Fruit fly (Drosophila melanogaster) whole organism, larva: ENCODE results near the gene Catsup.

Experiments used
- noc ChIP-seq: fragments of 200-800 bp; sonication (Bioruptor generic); optimal IDR thresholded peaks from 3 replicates; lab custom pipeline; 2019; ENCODE audit warnings: missing biosample characterization, mild to moderate bottlenecking, missing genetic modification characterization, moderate library complexity

Gene Catsup

DNA sequence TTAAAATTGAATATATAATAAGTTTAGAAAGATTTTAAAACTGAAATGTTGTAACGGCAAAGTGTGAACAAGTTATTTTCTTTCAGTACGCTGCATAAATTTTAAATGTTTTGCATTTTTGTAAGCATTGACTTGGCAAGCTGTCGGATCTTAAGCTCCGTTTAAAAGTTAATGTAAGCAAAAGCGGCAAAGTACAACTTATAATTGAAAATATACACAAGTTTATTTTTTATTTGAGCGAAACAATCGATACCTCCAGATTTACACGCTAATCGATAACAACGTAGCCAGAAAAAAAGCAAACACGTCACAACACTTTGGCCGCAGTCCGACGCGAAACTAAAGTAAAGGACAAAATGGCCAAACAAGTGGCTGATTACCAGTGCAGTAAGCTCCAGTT, at the start of gene Catsup:
TSS of gene Catsup (plus strand) at position 273 of the 400 bp plus-strand sequence.
- TF ChIP-seq noc (tag; lab: Kevin White, UChicago) = no peak

DNA sequence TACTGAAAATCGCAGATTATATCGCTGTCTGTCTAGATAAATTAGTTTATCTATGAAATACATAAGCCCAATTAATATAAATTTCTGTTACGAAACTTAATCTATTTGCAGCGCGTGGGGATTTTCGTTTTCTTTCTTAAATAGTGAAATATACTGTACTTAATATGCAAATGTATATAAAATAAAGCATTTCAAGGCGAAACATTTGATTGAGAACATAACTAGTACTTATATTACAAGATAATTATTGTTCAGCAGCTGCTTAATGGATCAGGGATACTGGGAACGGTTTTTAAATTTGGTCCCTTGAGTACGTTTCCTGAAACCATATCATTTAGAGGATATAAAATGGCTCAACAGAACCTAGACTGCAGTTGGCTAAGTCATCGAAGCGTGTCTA, 49.5 kb upstream of the Catsup start, which contains the start of gene CG46465:
TSS of gene CG46465 (plus strand) at position 301 of the 400 bp plus-strand sequence.
- TF ChIP-seq noc (tag; lab: Kevin White, UChicago) = no peak

DNA sequence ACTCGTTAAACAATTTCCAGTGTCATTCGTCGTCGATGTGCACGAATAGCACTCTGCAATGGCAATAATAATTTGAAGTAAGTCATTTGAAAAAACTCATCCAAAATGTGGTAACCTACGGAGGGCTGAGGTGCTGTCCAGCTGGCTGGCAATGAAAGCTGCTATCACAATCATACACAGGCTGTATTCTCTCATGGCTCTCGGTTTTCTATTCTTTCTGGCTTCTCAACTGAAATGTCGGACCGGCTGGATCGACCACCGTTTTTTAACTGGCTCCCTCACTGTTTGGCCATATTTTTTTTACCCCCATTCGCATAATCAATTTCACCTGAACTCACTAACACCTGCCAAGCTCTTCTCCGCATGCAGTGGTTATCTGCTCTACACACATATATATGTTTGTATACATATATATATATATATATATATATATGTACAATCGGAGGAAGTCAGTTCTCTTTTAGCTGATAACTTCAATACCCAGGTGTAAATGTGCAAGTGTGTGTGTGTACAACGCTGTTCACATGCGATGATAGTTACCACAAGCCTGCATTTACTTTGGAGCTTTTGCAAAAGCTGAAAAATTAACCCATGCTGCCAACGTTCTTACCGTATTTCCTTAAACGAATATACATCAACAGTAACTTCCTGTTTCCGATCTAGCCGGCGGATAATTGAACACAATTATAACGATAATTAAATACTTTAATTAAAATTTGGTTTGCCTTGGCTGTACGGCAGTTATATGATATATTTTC, 45.8 kb upstream of the Catsup start, which contains the start of gene CG10650:
TSS of gene CG10650 (minus strand) at position 275 of the 758 bp plus-strand sequence.
- peak; percentile 14 for TF ChIP-seq noc (tag; lab: Kevin White, UChicago)

DNA sequence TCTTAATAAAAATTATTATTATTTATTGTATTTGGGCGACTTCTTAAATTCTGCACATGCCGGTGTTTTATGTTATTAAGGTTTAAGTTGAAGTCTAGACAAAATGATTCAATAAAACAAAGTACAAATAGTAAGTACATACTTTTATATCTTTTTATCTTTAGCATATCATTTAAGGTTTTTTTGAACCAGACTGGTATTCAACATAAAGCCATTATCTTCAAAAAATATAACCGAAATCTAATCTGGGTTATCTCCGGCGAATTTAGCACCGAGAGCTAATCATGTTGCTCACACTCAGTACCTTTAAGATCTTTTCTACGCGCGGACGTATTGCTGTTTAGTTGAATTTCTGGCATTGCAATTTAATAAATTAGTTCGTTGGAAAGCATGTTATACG, 44.5 kb upstream of the Catsup start, which contains the start of gene CG31792:
TSS of gene CG31792 (plus strand) at position 301 of the 400 bp plus-strand sequence.
- TF ChIP-seq noc (tag; lab: Kevin White, UChicago) = no peak

DNA sequence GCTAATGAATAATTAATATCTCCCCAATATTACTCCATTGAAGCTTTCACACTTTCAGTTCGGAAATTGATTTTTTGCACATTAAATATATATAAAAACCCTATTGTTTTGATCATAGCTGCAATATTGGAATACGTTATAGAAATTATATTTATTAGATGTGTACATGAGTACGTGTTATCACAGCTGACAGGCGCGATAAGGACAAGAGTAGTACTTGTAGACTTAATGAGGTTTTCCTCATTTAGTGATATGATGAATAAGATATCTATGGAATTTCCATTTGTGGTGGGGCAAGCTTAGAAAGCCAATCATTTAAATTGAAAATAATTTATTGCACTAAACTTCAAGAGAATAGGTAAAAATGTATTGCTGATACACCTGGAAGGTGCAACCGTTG, 39.2 kb upstream of the Catsup start:
- TF ChIP-seq noc (tag; lab: Kevin White, UChicago) = no peak

DNA sequence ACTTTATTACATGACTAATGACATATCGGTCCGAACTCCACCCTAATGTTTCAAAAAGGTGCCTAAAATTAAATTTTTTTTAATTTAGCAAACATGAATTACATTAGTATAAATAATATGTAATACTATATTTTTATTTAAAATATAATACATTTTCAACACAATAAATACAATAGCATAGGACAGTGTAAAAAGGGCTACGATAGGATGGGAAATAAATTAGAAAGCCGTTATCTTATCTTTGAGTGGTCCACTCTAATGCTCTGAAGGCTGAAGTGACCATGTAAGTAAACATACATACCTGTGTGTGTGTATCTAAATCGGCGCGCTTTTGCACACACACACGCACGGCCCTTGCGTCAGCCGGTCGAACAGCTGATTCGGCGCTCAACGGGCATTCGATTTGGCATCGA, 38.7 kb upstream of the Catsup start, which contains the start of gene CG31793:
TSS of gene CG31793 (plus strand) at position 409 of the 413 bp plus-strand sequence.
- peak; percentile 88 for TF ChIP-seq noc (tag; lab: Kevin White, UChicago)

- TF ChIP-seq noc (tag; lab: Kevin White, UChicago) = peak; percentile 82
These were observed 32.5 kb upstream of the Catsup start, which contains the start of gene RpL30 for dm6 chr2L:19009130-19009529. RpL30 (minus strand) TSS chr2L:19009306.

DNA sequence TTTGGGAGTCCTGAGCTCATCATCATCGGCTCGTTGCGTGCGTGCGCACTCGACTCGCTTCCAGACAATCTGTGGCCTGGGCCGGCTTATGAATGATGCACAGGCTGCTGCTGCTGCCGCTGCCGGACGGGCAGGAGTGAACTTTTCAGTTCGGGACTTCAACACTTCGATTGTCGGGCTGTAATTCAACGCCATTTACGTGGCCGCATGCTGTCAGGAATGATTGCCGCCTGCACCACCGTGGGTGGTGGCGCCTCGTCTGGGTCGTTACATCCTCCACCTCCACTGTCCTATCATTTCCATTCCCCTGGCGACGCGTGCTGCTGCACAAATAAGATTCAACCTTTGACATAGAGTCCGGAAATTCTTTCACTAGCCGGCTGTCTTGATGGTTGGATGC, 31.6 kb upstream of the Catsup start:
- TF ChIP-seq noc (tag; lab: Kevin White, UChicago) = no peak

DNA sequence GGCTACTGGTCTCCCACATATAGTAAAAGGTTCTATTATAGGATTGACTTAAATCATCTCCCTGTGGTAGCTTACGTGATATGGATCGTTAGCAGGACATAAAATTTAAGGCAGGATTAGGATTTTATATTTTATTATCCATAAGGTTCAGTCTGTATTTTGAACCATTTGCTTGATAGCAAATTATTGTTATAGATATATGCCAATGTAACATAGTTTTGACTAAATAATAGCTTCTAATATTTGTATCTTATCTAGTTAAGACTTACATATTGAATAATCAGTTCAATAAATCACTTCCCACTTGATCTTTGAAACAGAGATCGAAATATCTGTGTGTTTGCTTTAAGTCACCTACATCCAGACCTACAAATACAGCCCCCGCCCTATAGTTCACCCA, 31.1 kb upstream of the Catsup start, which contains the start of gene robl37BC:
TSS of gene robl37BC (plus strand) at position 301 of the 400 bp plus-strand sequence.
- TF ChIP-seq noc (tag; lab: Kevin White, UChicago) = no peak

DNA sequence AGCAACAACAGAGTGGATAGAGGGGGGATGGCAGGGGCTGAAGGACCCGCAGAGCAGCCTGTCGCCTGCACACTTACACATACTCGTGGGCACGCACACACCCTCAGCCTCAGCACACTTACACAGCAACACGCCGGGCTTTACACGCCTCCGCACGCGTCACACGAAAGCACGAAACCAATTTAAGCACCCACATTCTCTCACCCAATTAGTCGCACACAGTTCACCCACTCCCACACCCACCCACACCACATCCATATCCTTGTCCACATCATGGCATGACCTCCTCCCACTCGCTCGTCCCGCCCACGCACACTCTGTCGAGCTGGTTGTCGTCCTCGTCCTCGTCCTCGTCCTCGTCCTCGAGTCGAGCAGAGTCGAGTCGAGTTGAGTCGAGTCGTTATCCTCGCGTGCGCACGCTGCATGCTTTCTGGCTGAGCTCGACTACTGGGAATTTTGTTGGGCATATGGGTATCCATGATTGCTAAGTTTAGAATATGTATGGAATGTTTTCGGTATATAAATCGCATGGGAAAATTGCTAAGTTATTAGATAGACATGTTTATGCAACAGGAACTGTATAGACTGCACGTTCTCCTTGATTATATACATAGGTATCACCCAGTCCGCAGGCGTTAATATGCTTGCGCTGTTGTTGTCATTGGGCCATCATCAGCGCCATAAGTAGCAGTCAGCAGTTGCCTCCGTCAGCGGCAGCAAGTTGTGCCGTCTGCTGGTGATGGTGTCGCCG, 29.6 kb upstream of the Catsup start:
- peak; percentile 54 for TF ChIP-seq noc (tag; lab: Kevin White, UChicago)

DNA sequence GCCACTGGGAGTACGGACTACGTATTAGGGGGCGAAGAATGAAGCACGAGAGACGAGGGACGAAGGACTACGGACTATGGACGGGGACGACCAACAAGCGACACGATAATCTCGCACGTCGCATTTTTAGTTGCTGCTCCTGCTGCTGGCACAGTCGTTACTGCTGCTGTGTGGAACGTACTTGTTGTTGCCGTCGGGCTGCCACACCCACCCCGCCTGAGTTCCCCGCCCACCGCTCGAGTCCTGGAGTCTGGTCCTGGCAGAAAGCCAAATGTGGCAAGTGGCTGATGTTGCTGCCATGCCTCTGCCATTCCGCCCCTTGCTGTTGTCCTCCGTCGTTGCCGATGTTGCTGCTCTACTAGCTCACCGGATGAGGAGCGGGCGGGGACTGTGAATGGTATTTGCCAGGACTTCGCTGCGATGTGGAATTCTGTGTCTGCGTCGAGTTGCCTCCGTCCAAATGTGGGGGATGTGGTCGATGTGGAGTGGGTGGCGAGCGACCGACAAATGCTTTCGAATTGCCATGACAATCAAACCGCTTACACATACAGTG, 28.8 kb upstream of the Catsup start:
- no peak for TF ChIP-seq noc (tag; lab: Kevin White, UChicago)

DNA sequence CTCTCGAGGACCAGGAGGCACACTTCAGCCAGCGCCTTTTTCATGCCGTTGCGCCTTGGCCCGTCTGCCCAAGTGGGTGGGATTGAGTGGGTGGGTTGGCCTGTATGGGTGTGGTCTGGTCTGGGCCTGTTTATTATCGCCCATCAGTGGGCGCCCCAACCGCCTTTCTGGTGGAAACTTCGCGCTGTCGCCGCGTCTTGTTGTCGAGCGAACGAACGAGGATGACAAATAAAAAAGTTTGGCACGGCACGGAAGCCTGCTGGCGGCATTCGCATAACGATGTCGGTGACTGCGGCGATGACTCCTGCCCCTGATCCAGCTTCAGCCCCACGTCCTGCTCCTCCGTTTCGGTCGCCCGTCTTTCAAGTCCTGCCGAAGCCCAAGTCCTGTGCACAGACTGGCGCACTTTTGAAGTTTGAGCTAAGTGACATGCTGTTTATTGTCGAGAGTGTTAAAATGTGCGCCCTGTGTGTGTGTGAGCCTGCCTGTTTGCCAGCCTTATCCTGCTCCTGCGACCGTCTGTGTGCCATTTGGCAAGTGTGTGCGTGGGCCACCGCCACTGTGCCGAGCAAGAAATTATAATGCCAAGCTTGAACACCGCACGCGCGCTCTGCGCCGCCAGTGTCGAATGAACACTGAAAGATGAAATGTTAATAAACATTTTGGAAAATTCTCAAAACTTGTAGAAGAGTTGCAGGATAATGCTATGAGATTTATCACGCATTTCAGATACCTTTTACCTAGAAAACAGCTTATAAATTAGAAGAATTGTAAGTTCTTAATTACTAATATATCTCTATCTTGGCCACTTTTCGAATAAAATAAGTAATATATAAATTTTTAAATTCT, 27.4 kb upstream of the Catsup start:
- peak; percentile 23 for TF ChIP-seq noc (tag; lab: Kevin White, UChicago)

- TF ChIP-seq noc (tag; lab: Kevin White, UChicago) = no peak
These were observed 26.7 kb upstream of the Catsup start for dm6 chr2L:19014881-19015366.

DNA sequence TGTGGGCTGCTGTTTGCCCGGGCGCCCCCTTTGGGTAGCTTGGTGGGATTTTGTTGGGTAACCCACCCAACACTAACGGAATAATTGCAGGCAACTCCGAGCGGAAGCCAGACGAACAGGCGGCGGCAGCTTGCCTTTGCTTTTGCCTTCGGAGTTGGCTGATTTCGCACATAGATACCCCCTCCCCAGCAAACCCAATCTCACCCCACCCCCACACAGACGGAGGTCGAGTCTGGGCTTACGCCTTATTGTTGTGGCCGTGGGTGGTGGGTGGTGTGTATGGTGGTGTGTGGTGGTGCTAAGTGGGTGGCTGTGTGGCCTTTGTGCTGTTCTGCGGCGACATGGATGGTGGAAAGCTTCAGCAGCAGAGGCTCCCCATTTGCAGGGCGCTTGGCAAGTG, 26.0 kb upstream of the Catsup start:
- TF ChIP-seq noc (tag; lab: Kevin White, UChicago) = no peak

DNA sequence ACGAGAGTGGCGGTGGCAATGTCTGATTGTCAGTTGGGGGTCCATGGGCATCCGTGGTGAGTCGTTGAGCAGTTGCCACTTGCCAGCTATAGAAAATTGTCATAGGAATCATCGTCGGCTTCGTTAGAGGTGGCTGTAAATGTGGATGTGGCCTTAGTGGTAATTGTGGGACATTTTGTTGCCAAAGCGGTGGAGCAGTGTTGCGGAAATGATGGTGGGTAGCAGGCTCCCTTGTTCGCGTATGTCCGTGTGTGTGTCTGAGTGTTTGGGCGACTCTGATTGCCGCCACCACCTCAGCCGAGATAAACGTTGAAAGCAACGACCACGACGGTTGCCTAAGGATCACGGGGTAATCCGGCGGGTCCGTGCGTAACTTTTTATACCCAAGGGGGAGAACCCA, 24.6 kb upstream of the Catsup start:
- TF ChIP-seq noc (tag; lab: Kevin White, UChicago) = no peak
